Fruit fly (Drosophila melanogaster) whole organism, embryonic: Measurements from ENCODE around the gene CG14893.

Experiments used
- CG10147 ChIP-seq: fragments of 200-800 bp; sonication (Bioruptor generic); optimal IDR thresholded peaks from 2 replicates; lab custom pipeline; 2019; ENCODE audit warnings: missing biosample characterization, mild to moderate bottlenecking, missing genetic modification characterization, moderate library complexity
- CG10366 ChIP-seq: fragments of 200-800 bp; sonication (Bioruptor generic); IDR thresholded peaks from 2 replicates; pipeline ENCODE4 v1.3.6; 2022; ENCODE audit warnings: missing biosample characterization, missing genetic modification characterization
- CG11504 ChIP-seq: fragments of 200-800 bp; sonication (Bioruptor generic); optimal IDR thresholded peaks from 3 replicates; lab custom pipeline; 2019; ENCODE audit warnings: missing biosample characterization, mild to moderate bottlenecking, missing genetic modification characterization, moderate library complexity
- CG13296 ChIP-seq: fragments of 200-800 bp; sonication (Bioruptor generic); optimal IDR thresholded peaks from 3 replicates; lab custom pipeline; 2018; ENCODE audit warnings: missing biosample characterization, mild to moderate bottlenecking, missing genetic modification characterization
- CG13894 ChIP-seq: fragments of 200-800 bp; sonication (Bioruptor generic); optimal IDR thresholded peaks from 3 replicates; lab custom pipeline; 2018; ENCODE audit warnings: missing biosample characterization, mild to moderate bottlenecking, missing genetic modification characterization, moderate library complexity
- CG14710 ChIP-seq: fragments of 200-800 bp; sonication (Bioruptor generic); optimal IDR thresholded peaks from 3 replicates; lab custom pipeline; 2019; ENCODE audit warnings: missing biosample characterization, mild to moderate bottlenecking, missing genetic modification characterization, moderate library complexity
- CG14860 ChIP-seq: fragments of 200-800 bp; sonication (Bioruptor generic); IDR thresholded peaks from 3 replicates; pipeline ENCODE4 v1.3.6; 2022; ENCODE audit warnings: missing biosample characterization, missing genetic modification characterization; ENCODE audit not compliant: partially characterized antibody
- CG15269 ChIP-seq: fragments of 200-800 bp; sonication (Bioruptor generic); optimal IDR thresholded peaks from 2 replicates; lab custom pipeline; 2018; ENCODE audit warnings: missing biosample characterization, mild to moderate bottlenecking, missing genetic modification characterization, moderate library complexity
- CG15479 ChIP-seq: fragments of 200-800 bp; sonication (Bioruptor generic); optimal IDR thresholded peaks from 3 replicates; lab custom pipeline; 2019; ENCODE audit warnings: missing biosample characterization, mild to moderate bottlenecking, missing genetic modification characterization, moderate library complexity
- CG1603 ChIP-seq: fragments of 200-800 bp; sonication (Bioruptor generic); optimal IDR thresholded peaks from 2 replicates; lab custom pipeline; 2019; ENCODE audit warnings: missing biosample characterization, mild to moderate bottlenecking, missing genetic modification characterization, moderate library complexity
- CG17328 ChIP-seq: fragments of 200-800 bp; sonication (Bioruptor generic); IDR thresholded peaks from 2 replicates; pipeline ENCODE4 v1.3.6; 2022; ENCODE audit warnings: missing biosample characterization, missing genetic modification characterization
- CG2889 ChIP-seq: fragments of 200-800 bp; sonication (Bioruptor generic); IDR thresholded peaks from 3 replicates; pipeline ENCODE4 v1.3.6; 2022; ENCODE audit warnings: missing biosample characterization, missing genetic modification characterization
- CG30403 ChIP-seq: fragments of 200-800 bp; sonication (Bioruptor generic); optimal IDR thresholded peaks from 3 replicates; lab custom pipeline; 2016; ENCODE audit warnings: missing biosample characterization, missing genetic modification characterization
- CG3838 ChIP-seq: fragments of 200-800 bp; sonication (Bioruptor generic); optimal IDR thresholded peaks from 3 replicates; lab custom pipeline; 2016; ENCODE audit warnings: missing biosample characterization, missing genetic modification characterization
- CG4360 ChIP-seq: fragments of 200-800 bp; sonication (Bioruptor generic); IDR thresholded peaks from 2 replicates; pipeline ENCODE4 v1.3.6; 2022; ENCODE audit warnings: missing biosample characterization, missing genetic modification characterization
- CG6791 ChIP-seq: fragments of 200-800 bp; sonication (Bioruptor generic); IDR thresholded peaks from 3 replicates; pipeline ENCODE4 v1.3.6; 2022; ENCODE audit warnings: missing biosample characterization, missing genetic modification characterization; ENCODE audit not compliant: partially characterized antibody
- CG6854 ChIP-seq: fragments of 200-800 bp; sonication (Bioruptor generic); optimal IDR thresholded peaks from 3 replicates; lab custom pipeline; 2017; ENCODE audit warnings: missing biosample characterization, mild to moderate bottlenecking, missing genetic modification characterization
- CG7786 ChIP-seq: fragments of 200-800 bp; sonication (Bioruptor generic); optimal IDR thresholded peaks from 2 replicates; lab custom pipeline; 2016; ENCODE audit warnings: missing biosample characterization, missing genetic modification characterization
- CG9437 ChIP-seq: fragments of 200-800 bp; sonication (Bioruptor generic); optimal IDR thresholded peaks from 2 replicates; lab custom pipeline; 2018; ENCODE audit warnings: missing biosample characterization, mild to moderate bottlenecking, missing genetic modification characterization
- CTCF ChIP-seq: fragments of 200-800 bp; sonication (Bioruptor generic); optimal IDR thresholded peaks from 2 replicates; lab custom pipeline; 2017; ENCODE audit warnings: missing biosample characterization, mild to moderate bottlenecking, missing genetic modification characterization, moderate library complexity
- D19B ChIP-seq: fragments of 200-800 bp; sonication (Bioruptor generic); optimal IDR thresholded peaks from 2 replicates; lab custom pipeline; 2017; ENCODE audit warnings: missing biosample characterization, mild to moderate bottlenecking, missing genetic modification characterization
- Dek ChIP-seq: fragments of 200-800 bp; sonication (Bioruptor generic); optimal IDR thresholded peaks from 3 replicates; lab custom pipeline; 2019; ENCODE audit warnings: missing biosample characterization, mild to moderate bottlenecking, missing genetic modification characterization, moderate library complexity
- Dfd ChIP-seq, 2 experiments: fragments of >200 bp; optimal IDR thresholded peaks; 2 replicates each; lab custom pipeline; 2017; ENCODE audit warnings: missing biosample characterization in 2 of 2, missing genetic modification characterization in 2 of 2
- Doc2 ChIP-seq: fragments of 200-800 bp; sonication (Bioruptor generic); IDR thresholded peaks from 2 replicates; pipeline ENCODE4 v1.3.6; 2022; ENCODE audit warnings: missing biosample characterization, missing genetic modification characterization
- ERR ChIP-seq: fragments of 200-800 bp; sonication (Bioruptor generic); optimal IDR thresholded peaks from 2 replicates; lab custom pipeline; 2016; ENCODE audit warnings: missing biosample characterization, missing genetic modification characterization
- Fer1 ChIP-seq: fragments of 200-800 bp; sonication (Bioruptor generic); optimal IDR thresholded peaks from 2 replicates; lab custom pipeline; 2017; ENCODE audit warnings: missing biosample characterization, mild to moderate bottlenecking, missing genetic modification characterization
- Mad ChIP-seq: fragments of 200-800 bp; sonication (Bioruptor generic); optimal IDR thresholded peaks from 2 replicates; lab custom pipeline; 2016; ENCODE audit warnings: missing biosample characterization, missing genetic modification characterization
- NC2β ChIP-seq: fragments of 200-800 bp; sonication (Bioruptor generic); optimal IDR thresholded peaks from 2 replicates; lab custom pipeline; 2016; ENCODE audit warnings: missing biosample characterization, missing genetic modification characterization
- Neu2 ChIP-seq: fragments of 200-800 bp; sonication (Bioruptor generic); optimal IDR thresholded peaks from 3 replicates; lab custom pipeline; 2016; ENCODE audit warnings: missing biosample characterization, missing genetic modification characterization, borderline replicate concordance
- Nf-YA ChIP-seq: fragments of 200-800 bp; sonication (Bioruptor generic); IDR thresholded peaks from 2 replicates; pipeline ENCODE4 v1.3.6; 2022; ENCODE audit warnings: missing biosample characterization, missing genetic modification characterization
- Oaz ChIP-seq: fragments of 200-800 bp; sonication (Bioruptor generic); IDR thresholded peaks from 2 replicates; pipeline ENCODE4 v1.3.6; 2022; ENCODE audit warnings: missing biosample characterization, missing genetic modification characterization
- Rfx ChIP-seq: fragments of 200-800 bp; sonication (Bioruptor generic); IDR thresholded peaks from 2 replicates; pipeline ENCODE4 v1.3.6; 2022; ENCODE audit warnings: missing biosample characterization, missing genetic modification characterization
- Sox100B ChIP-seq: fragments of 200-800 bp; sonication (Bioruptor generic); optimal IDR thresholded peaks from 3 replicates; lab custom pipeline; 2018; ENCODE audit warnings: missing biosample characterization, mild to moderate bottlenecking, missing genetic modification characterization
- Stat92E ChIP-seq, 3 experiments: fragments of >200 bp in 2 of 3; fragments of 200-800 bp in 1 of 3; sonication (Bioruptor generic) in 1 of 3; optimal IDR thresholded peaks; 2 replicates each; lab custom pipeline; 2017 to 2019; ENCODE audit warnings: missing biosample characterization in 3 of 3, missing genetic modification characterization in 3 of 3, mild to moderate bottlenecking in 1 of 3, moderate library complexity in 1 of 3
- Tbp ChIP-seq: fragments of >200 bp; optimal IDR thresholded peaks from 2 replicates; lab custom pipeline; 2018; ENCODE audit warnings: missing biosample characterization, missing genetic modification characterization
- Trl ChIP-seq, 3 experiments: fragments of >200 bp in 2 of 3; fragments of 200-800 bp in 1 of 3; sonication (Bioruptor generic) in 1 of 3; optimal IDR thresholded peaks; 2 replicates in 1 of 3; 3 replicates in 2 of 3; lab custom pipeline; 2016 to 2017; ENCODE audit warnings: missing biosample characterization in 1 of 3, missing genetic modification characterization in 1 of 3
- Vsx1 ChIP-seq: fragments of 200-800 bp; sonication (Bioruptor generic); optimal IDR thresholded peaks from 2 replicates; lab custom pipeline; 2017; ENCODE audit warnings: missing biosample characterization, mild to moderate bottlenecking, missing genetic modification characterization, missing genetic modification reagents
- YL-1 ChIP-seq: fragments of 200-800 bp; sonication (Bioruptor generic); optimal IDR thresholded peaks from 3 replicates; lab custom pipeline; 2017; ENCODE audit warnings: missing biosample characterization, mild to moderate bottlenecking, missing genetic modification characterization
- corto ChIP-seq: fragments of 200-800 bp; sonication (Bioruptor generic); optimal IDR thresholded peaks from 2 replicates; lab custom pipeline; 2016; ENCODE audit warnings: missing biosample characterization, mild to moderate bottlenecking, missing genetic modification characterization, moderate library complexity
- ham ChIP-seq: fragments of 200-800 bp; sonication (Bioruptor generic); IDR thresholded peaks from 2 replicates; pipeline ENCODE4 v1.3.6; 2022; ENCODE audit warnings: missing biosample characterization, missing genetic modification characterization
- jumu ChIP-seq: fragments of 200-800 bp; sonication (Bioruptor generic); optimal IDR thresholded peaks from 3 replicates; lab custom pipeline; 2016; ENCODE audit warnings: missing biosample characterization, missing genetic modification characterization
- nau ChIP-seq: fragments of 200-800 bp; sonication (Bioruptor generic); optimal IDR thresholded peaks from 3 replicates; lab custom pipeline; 2017; ENCODE audit warnings: missing biosample characterization, mild to moderate bottlenecking, missing genetic modification characterization, missing genetic modification reagents
- nerfin-1 ChIP-seq: fragments of 200-800 bp; sonication (Bioruptor generic); optimal IDR thresholded peaks from 3 replicates; lab custom pipeline; 2019; ENCODE audit warnings: missing biosample characterization, mild to moderate bottlenecking, missing genetic modification characterization, moderate library complexity
- peb ChIP-seq: fragments of 200-800 bp; sonication (Bioruptor generic); IDR thresholded peaks from 2 replicates; pipeline ENCODE4 v1.3.6; 2022; ENCODE audit warnings: missing biosample characterization, missing genetic modification characterization
- sisA ChIP-seq: fragments of 200-800 bp; sonication (Bioruptor generic); IDR thresholded peaks from 2 replicates; pipeline ENCODE4 v1.3.6; 2022; ENCODE audit warnings: missing biosample characterization, missing genetic modification characterization
- tll ChIP-seq, 2 experiments: fragments of 200-800 bp in 1 of 2; fragments of >200 bp in 1 of 2; sonication (Bioruptor generic) in 1 of 2; optimal IDR thresholded peaks; 2 replicates each; lab custom pipeline; 2017 to 2019; ENCODE audit warnings: missing biosample characterization in 2 of 2, missing genetic modification characterization in 2 of 2, mild to moderate bottlenecking in 1 of 2, moderate library complexity in 1 of 2
- unpg ChIP-seq: fragments of 200-800 bp; sonication (Bioruptor generic); optimal IDR thresholded peaks from 3 replicates; lab custom pipeline; 2018; ENCODE audit warnings: missing biosample characterization, mild to moderate bottlenecking, missing genetic modification characterization, moderate library complexity
- wdn ChIP-seq: fragments of 200-800 bp; sonication (Bioruptor generic); IDR thresholded peaks from 2 replicates; pipeline ENCODE4 v1.3.6; 2022; ENCODE audit warnings: missing biosample characterization, missing genetic modification characterization
- zfh1 ChIP-seq: fragments of 200-800 bp; sonication (Bioruptor generic); IDR thresholded peaks from 3 replicates; pipeline ENCODE4 v1.3.6; 2022; ENCODE audit warnings: missing biosample characterization, missing genetic modification characterization

The CG14893 gene

DNA sequence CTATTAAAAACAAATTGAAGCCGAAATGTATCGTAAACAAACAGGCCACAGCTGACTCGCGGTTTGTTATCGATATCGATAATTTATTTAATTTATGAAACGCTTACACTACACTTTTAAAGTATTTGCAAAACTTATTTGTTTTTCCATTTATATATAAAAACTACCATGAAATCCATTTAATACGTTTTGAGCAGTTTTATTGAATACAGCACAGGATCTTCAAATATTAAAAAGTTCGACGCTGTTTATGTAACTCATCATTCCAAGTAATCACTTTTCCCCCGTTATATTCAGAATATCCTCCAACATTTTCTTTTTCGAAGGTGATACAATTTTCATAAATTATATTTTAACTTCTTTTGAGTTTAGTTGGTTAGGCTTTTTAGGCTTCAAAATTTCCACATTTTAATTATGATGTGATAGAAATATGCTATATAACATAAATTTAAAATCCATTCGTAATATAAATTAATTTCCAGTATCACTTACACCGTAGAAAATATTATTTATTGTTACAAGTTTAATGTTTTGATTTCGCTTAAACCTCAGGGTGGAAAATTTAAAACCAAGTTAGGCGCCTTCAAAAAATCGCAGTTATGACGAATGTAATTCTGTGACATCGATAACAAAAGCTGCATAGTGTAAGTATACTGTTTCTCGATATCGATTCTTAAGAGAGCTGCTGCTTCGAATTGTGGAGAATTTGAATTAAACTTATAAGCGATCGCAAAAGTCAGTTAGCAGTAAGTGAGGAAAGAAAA is 26.6 kb downstream of the CG14893 start, which contains the start of the genes CG10324 and CCT3 (continued):
- TF ChIP-seq zfh1 (GFP tag; lab: Robert Waterston, UW): peak; percentile 66; the same call in 2 of the 3 replicates
- no peak for TF ChIP-seq corto (GFP tag; lab: Kevin White, UChicago)
- peak; percentile 47 for TF ChIP-seq CG9437 (GFP tag; lab: Kevin White, UChicago)
- no peak for TF ChIP-seq nau (GFP tag; lab: Kevin White, UChicago)
- TF ChIP-seq CG17328 (GFP tag; lab: Robert Waterston, UW): peak; percentile 40; the same call in 1 of the 2 replicates
- peak; percentile 50 for TF ChIP-seq NC2β (GFP tag; lab: Kevin White, UChicago)
- TF ChIP-seq CG14860 (GFP tag; lab: Robert Waterston, UW): peak; percentile 68
- TF ChIP-seq Dek (tag; lab: Kevin White, UChicago): peak; percentile 67
- peak; percentile 75 for TF ChIP-seq CG13296 (GFP tag; lab: Kevin White, UChicago)
- no peak for TF ChIP-seq CG4360 (GFP tag; lab: Robert Waterston, UW)
- TF ChIP-seq CG6854: peak; percentile 26
- no peak for TF ChIP-seq Oaz (GFP tag; lab: Robert Waterston, UW)
- peak; percentile 76 for TF ChIP-seq unpg
- TF ChIP-seq Vsx1 (GFP tag; lab: Kevin White, UChicago): no peak
- no peak for TF ChIP-seq CG15479 (GFP tag; lab: Kevin White, UChicago)
- TF ChIP-seq CTCF (GFP tag; lab: Kevin White, UChicago): no peak
- no peak; the same call in 1 of the 2 replicates for TF ChIP-seq CG10366 (GFP tag; lab: Robert Waterston, UW)
- TF ChIP-seq CG10147 (GFP tag; lab: Kevin White, UChicago): peak; percentile 46
- TF ChIP-seq Sox100B: no peak
- TF ChIP-seq tll (GFP tag; optimal IDR thresholded peaks at IDR 0.05; lab: Kevin White, UChicago): no peak
- no peak for TF ChIP-seq Nf-YA (GFP tag; lab: Robert Waterston, UW)
- TF ChIP-seq wdn (GFP tag; lab: Robert Waterston, UW): 0 out of 2 replicates have a peak, but pooled peaks have one; percentile 41
- TF ChIP-seq CG6791 (GFP tag; lab: Robert Waterston, UW): peak; percentile 76
- peak; percentile 79 for TF ChIP-seq CG15269 (tag; lab: Kevin White, UChicago)
- peak; percentile 41 for TF ChIP-seq CG7786
- TF ChIP-seq Rfx: peak; percentile 71
- no peak for TF ChIP-seq peb (GFP tag; lab: Robert Waterston, UW)
- TF ChIP-seq sisA (GFP tag; lab: Robert Waterston, UW): peak; percentile 49
- peak; percentile 10 for TF ChIP-seq jumu
- no peak for TF ChIP-seq Neu2
- TF ChIP-seq Tbp: no peak
- peak; percentile 25 for TF ChIP-seq CG13894 (tag; lab: Kevin White, UChicago)
- TF ChIP-seq CG14710: peak; percentile 65
- TF ChIP-seq CG3838 (GFP tag; lab: Kevin White, UChicago): no peak
- no peak for TF ChIP-seq Trl (optimal IDR thresholded peaks at IDR 0.05; lab: Kevin White, UChicago)
- TF ChIP-seq Trl (GFP tag; optimal IDR thresholded peaks at IDR 0.05; lab: Kevin White, UChicago): peak; percentile 28
- TF ChIP-seq nerfin-1 (tag; lab: Kevin White, UChicago): peak; percentile 60
- peak; percentile 80 for TF ChIP-seq CG30403 (GFP tag; lab: Kevin White, UChicago)
- no peak for TF ChIP-seq ERR (GFP tag; lab: Kevin White, UChicago)
- TF ChIP-seq D19B: peak; percentile 57
- no peak for TF ChIP-seq CG11504 (tag; lab: Kevin White, UChicago)
- TF ChIP-seq Mad (GFP tag; lab: Kevin White, UChicago): peak; percentile 60
- TF ChIP-seq YL-1: no peak
- TF ChIP-seq ham: no peak
- TF ChIP-seq Stat92E (GFP tag; optimal IDR thresholded peaks at IDR 0.05; lab: Kevin White, UChicago): no peak
- peak; percentile 51 for TF ChIP-seq CG1603 (tag; lab: Kevin White, UChicago)
- peak in 1 of 2 experiments; percentile 49 for TF ChIP-seq Dfd (GFP tag; optimal IDR thresholded peaks at IDR 0.05; lab: Kevin White, UChicago)
- peak; percentile 53 for TF ChIP-seq Fer1
- TF ChIP-seq Doc2 (GFP tag; lab: Robert Waterston, UW): no peak
- TF ChIP-seq CG2889 (GFP tag; lab: Robert Waterston, UW): no peak
